Worm (Caenorhabditis elegans) whole organism, early embryonic: ENCODE measurements around the gene str-174.

Source experiments
- ceh-13 ChIP-seq: fragments of 200-800 bp; sonication (Bioruptor generic); optimal IDR thresholded peaks from 2 replicates; lab custom pipeline; 2018; ENCODE audit warnings: mild to moderate bottlenecking, missing genetic modification characterization, missing compliant biosample characterization
- flt-1 ChIP-seq: fragments of 200-800 bp; sonication (Bioruptor generic); IDR thresholded peaks from 2 replicates; pipeline ENCODE4 v1.3.6; 2022; ENCODE audit warnings: missing genetic modification characterization, missing compliant biosample characterization
- hnd-1 ChIP-seq: sonication (generic microtip); optimal IDR thresholded peaks from 2 replicates; lab custom pipeline; 2016; ENCODE audit warnings: missing genetic modification characterization, missing compliant biosample characterization

DNA sequence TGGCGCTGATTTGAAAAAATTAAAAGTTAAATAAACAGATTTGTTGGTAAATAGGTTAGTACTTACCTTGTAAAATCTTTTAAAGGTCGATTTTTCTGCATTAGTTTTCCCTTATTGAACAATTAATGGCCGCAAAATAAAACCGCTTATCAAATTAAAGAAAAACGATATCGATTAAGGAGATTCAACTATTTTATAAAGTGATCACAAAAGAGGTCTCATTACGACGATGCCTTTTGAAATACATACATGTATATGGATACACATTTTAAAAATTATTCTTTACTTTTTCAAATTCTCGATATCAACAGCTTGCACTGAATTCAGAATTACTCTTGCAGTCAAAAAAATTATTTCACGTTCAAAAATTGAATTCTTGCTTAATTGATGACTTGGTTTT lies 15.9 kb downstream of the str-174 start, which contains the start of gene Y17G9A.3:
- no peak for TF ChIP-seq ceh-13 (GFP tag; lab: Kevin White, UChicago)
- no peak for TF ChIP-seq hnd-1 (tag; lab: Kevin White, UChicago)
- TF ChIP-seq flt-1, result no peak
